Worm (Caenorhabditis elegans): ENCODE measurements around the gene Y39A3CL.7.
A peak's percentile ranks its signal among the peaks of the same experiment; 100 is the strongest.

- peak; percentile 35 for TF ChIP-seq lin-39 (tag; optimal IDR thresholded peaks at IDR 0.05)
- no peak for TF ChIP-seq fos-1 (tag; optimal IDR thresholded peaks at IDR 0.05)
- TF ChIP-seq skn-1 (tag; optimal IDR thresholded peaks at IDR 0.05): no peak
- no peak for TF ChIP-seq nhr-77 (tag; optimal IDR thresholded peaks at IDR 0.05)
- no peak for TF ChIP-seq ceh-28 (tag; optimal IDR thresholded peaks at IDR 0.05)
- TF ChIP-seq elt-2 (tag; optimal IDR thresholded peaks at IDR 0.05): no peak
- TF ChIP-seq ztf-11 (tag; optimal IDR thresholded peaks at IDR 0.05): no peak
- peak; percentile 19 for TF ChIP-seq lin-15B (tag; optimal IDR thresholded peaks at IDR 0.05)
- TF ChIP-seq zag-1 (tag; optimal IDR thresholded peaks at IDR 0.05): no peak
- no peak for TF ChIP-seq ama-1 (optimal IDR thresholded peaks at IDR 0.05)
- no peak for TF ChIP-seq unc-62 (GFP tag; optimal IDR thresholded peaks at IDR 0.05)
- no peak for TF ChIP-seq pqm-1 (tag; optimal IDR thresholded peaks at IDR 0.05)
Measured at ce11 chrIII:1819049-1819597, 5.6 kb upstream of the Y39A3CL.7 start.
